Fruit fly (Drosophila melanogaster): ENCODE results near the gene orion.

dm6 chrX:7980786-7981185, 34.1 kb upstream of the orion start:
- TF ChIP-seq rn (GFP tag; IDR thresholded peaks at IDR 0.05): no peak
- no peak for TF ChIP-seq CG4496 (GFP tag; IDR thresholded peaks at IDR 0.05)
- no peak for TF ChIP-seq Ets98B (GFP tag; IDR thresholded peaks at IDR 0.05)
- no peak for TF ChIP-seq CG10348 (GFP tag; IDR thresholded peaks at IDR 0.05)
- peak; percentile 68 for TF ChIP-seq CG13204 (GFP tag; optimal IDR thresholded peaks at IDR 0.05)
- TF ChIP-seq CG14655 (GFP tag; optimal IDR thresholded peaks at IDR 0.05): no peak

Data from whole organism, pupa.